Fruit fly (Drosophila melanogaster) whole organism, wandering third instar larva: ENCODE results near the gene ppk18.

Source experiments
- Abd-B ChIP-seq: fragments of >200 bp; optimal IDR thresholded peaks from 2 replicates; lab custom pipeline; 2017; ENCODE audit warnings: missing biosample characterization, missing genetic modification characterization
- CG32264 ChIP-seq: fragments of 200-800 bp; sonication (Bioruptor generic); optimal IDR thresholded peaks from 2 replicates; lab custom pipeline; 2016; ENCODE audit warnings: missing biosample characterization, missing genetic modification characterization
- CG9705 ChIP-seq: fragments of 200-800 bp; sonication (Bioruptor generic); optimal IDR thresholded peaks from 2 replicates; lab custom pipeline; 2018; ENCODE audit warnings: missing biosample characterization, mild to moderate bottlenecking, missing genetic modification characterization
- CrebA ChIP-seq: fragments of 200-800 bp; sonication (Bioruptor generic); optimal IDR thresholded peaks from 2 replicates; lab custom pipeline; 2016; ENCODE audit warnings: missing biosample characterization, mild to moderate bottlenecking, missing genetic modification characterization, borderline replicate concordance
- Dfd ChIP-seq: fragments of >200 bp; optimal IDR thresholded peaks from 2 replicates; lab custom pipeline; 2017; ENCODE audit warnings: missing biosample characterization, missing genetic modification characterization
- Dif ChIP-seq: fragments of 200-275, 200-300 bp; sonication (Bioruptor generic); optimal IDR thresholded peaks from 2 replicates; lab custom pipeline; 2018; ENCODE audit warnings: missing biosample characterization, missing genetic modification characterization; ENCODE audit not compliant: partially characterized antibody
- GATAd ChIP-seq: sonication (Bioruptor generic); optimal IDR thresholded peaks from 2 replicates; lab custom pipeline; 2016; ENCODE audit warnings: missing biosample characterization, missing genetic modification characterization
- HLH106 ChIP-seq: fragments of 200-800 bp; optimal IDR thresholded peaks from 3 replicates; lab custom pipeline; 2019; ENCODE audit warnings: missing biosample characterization, mild to moderate bottlenecking, missing genetic modification characterization, moderate library complexity
- Hnf4 ChIP-seq: fragments of 200-800 bp; sonication (Bioruptor generic); optimal IDR thresholded peaks from 2 replicates; lab custom pipeline; 2016; ENCODE audit warnings: missing biosample characterization, mild to moderate bottlenecking, missing genetic modification characterization
- Hr78 ChIP-seq: fragments of >200 bp; optimal IDR thresholded peaks from 2 replicates; lab custom pipeline; 2017; ENCODE audit warnings: missing biosample characterization, missing genetic modification characterization
- Hr83 ChIP-seq: fragments of 200-300 bp; sonication (Bioruptor generic); optimal IDR thresholded peaks from 2 replicates; lab custom pipeline; 2016; ENCODE audit warnings: missing biosample characterization, mild to moderate bottlenecking, missing genetic modification characterization, moderate library complexity; ENCODE audit not compliant: poor library complexity, severe bottlenecking
- Jra ChIP-seq: sonication (Bioruptor generic); optimal IDR thresholded peaks from 2 replicates; lab custom pipeline; 2016; ENCODE audit warnings: missing biosample characterization, missing genetic modification characterization
- Mio ChIP-seq: sonication (Bioruptor generic); optimal IDR thresholded peaks from 2 replicates; lab custom pipeline; 2016; ENCODE audit warnings: missing biosample characterization, missing genetic modification characterization
- Myc ChIP-seq: fragments of >200 bp; optimal IDR thresholded peaks from 2 replicates; lab custom pipeline; 2017
- N ChIP-seq: fragments of >200 bp; optimal IDR thresholded peaks from 2 replicates; lab custom pipeline; 2018; ENCODE audit warnings: missing biosample characterization, missing external identifiers, missing genetic modification characterization
- OdsH ChIP-seq: fragments of 200-800 bp; sonication (Bioruptor generic); optimal IDR thresholded peaks from 2 replicates; lab custom pipeline; 2016; ENCODE audit warnings: missing biosample characterization, mild to moderate bottlenecking, missing genetic modification characterization
- Rel ChIP-seq, 2 experiments: fragments of 200-800 bp; sonication (Bioruptor generic) in 1 of 2; optimal IDR thresholded peaks; 2 replicates in 1 of 2; 3 replicates in 1 of 2; lab custom pipeline; 2016 to 2019; ENCODE audit warnings: mild to moderate bottlenecking in 2 of 2, missing biosample characterization in 2 of 2, missing genetic modification characterization in 2 of 2, moderate library complexity in 1 of 2
- Sp1 ChIP-seq: fragments of 200-800 bp; sonication (Bioruptor generic); optimal IDR thresholded peaks from 3 replicates; lab custom pipeline; 2019; ENCODE audit warnings: missing biosample characterization, mild to moderate bottlenecking, missing genetic modification characterization, moderate library complexity
- Vsx2 ChIP-seq: fragments of 200-300, 225-300 bp; sonication (Bioruptor generic); optimal IDR thresholded peaks from 2 replicates; lab custom pipeline; 2018; ENCODE audit warnings: missing biosample characterization, missing genetic modification characterization; ENCODE audit not compliant: partially characterized antibody
- br ChIP-seq: fragments of 200-800 bp; sonication (Bioruptor generic); optimal IDR thresholded peaks from 2 replicates; lab custom pipeline; 2016; ENCODE audit warnings: missing biosample characterization, missing genetic modification characterization
- brk ChIP-seq: fragments of 200-800 bp; sonication (Bioruptor generic); optimal IDR thresholded peaks from 2 replicates; lab custom pipeline; 2016; ENCODE audit warnings: missing biosample characterization, mild to moderate bottlenecking, missing genetic modification characterization
- dl ChIP-seq, 2 experiments: fragments of 175-275, 200-275 bp in 1 of 2; fragments of 200-275 bp in 1 of 2; sonication (Bioruptor generic); optimal IDR thresholded peaks; lab custom pipeline; 2018; ENCODE audit warnings: mild to moderate bottlenecking in 2 of 2, missing biosample characterization in 2 of 2, missing genetic modification characterization in 2 of 2, moderate library complexity in 2 of 2; ENCODE audit not compliant: partially characterized antibody in 2 of 2, insufficient read depth in 1 of 2
- dmrt93B ChIP-seq: fragments of 200-800 bp; sonication (Bioruptor generic); optimal IDR thresholded peaks from 2 replicates; lab custom pipeline; 2018; ENCODE audit warnings: missing biosample characterization, mild to moderate bottlenecking, missing genetic modification characterization
- dsf ChIP-seq: sonication (Bioruptor generic); optimal IDR thresholded peaks from 2 replicates; lab custom pipeline; 2016; ENCODE audit warnings: missing biosample characterization, missing genetic modification characterization, borderline replicate concordance
- ey ChIP-seq: fragments of 200-800 bp; sonication (Bioruptor generic); optimal IDR thresholded peaks from 2 replicates; lab custom pipeline; 2016; ENCODE audit warnings: missing biosample characterization, missing genetic modification characterization
- foxo ChIP-seq, 2 experiments: fragments of 200-800 bp; sonication (Bioruptor generic); optimal IDR thresholded peaks; 2 replicates in 1 of 2; 3 replicates in 1 of 2; lab custom pipeline; 2016 to 2017; ENCODE audit warnings: missing biosample characterization in 2 of 2, missing genetic modification characterization in 2 of 2
- fru ChIP-seq: fragments of 200-800 bp; sonication (Bioruptor generic); optimal IDR thresholded peaks from 3 replicates; lab custom pipeline; 2016; ENCODE audit warnings: missing biosample characterization, mild to moderate bottlenecking, missing genetic modification characterization
- h ChIP-seq: fragments of 200-800 bp; sonication (Bioruptor generic); optimal IDR thresholded peaks from 3 replicates; lab custom pipeline; 2016; ENCODE audit warnings: missing biosample characterization, mild to moderate bottlenecking, missing genetic modification characterization
- jim ChIP-seq: fragments of 175-275, 200-325 bp; sonication (Bioruptor generic); optimal IDR thresholded peaks from 2 replicates; lab custom pipeline; 2016; ENCODE audit warnings: missing biosample characterization, mild to moderate bottlenecking, missing genetic modification characterization
- lola ChIP-seq: fragments of >200 bp; optimal IDR thresholded peaks from 2 replicates; lab custom pipeline; 2017; ENCODE audit warnings: missing biosample characterization, missing genetic modification characterization
- pan ChIP-seq: fragments of >200 bp; optimal IDR thresholded peaks from 2 replicates; lab custom pipeline; 2017
- psq ChIP-seq: fragments of 200-800 bp; sonication (Bioruptor generic); optimal IDR thresholded peaks from 3 replicates; lab custom pipeline; 2017; ENCODE audit warnings: missing biosample characterization, mild to moderate bottlenecking, missing genetic modification characterization, moderate library complexity
- rgr ChIP-seq: fragments of 200-800 bp; sonication (Bioruptor generic); optimal IDR thresholded peaks from 3 replicates; lab custom pipeline; 2016; ENCODE audit warnings: missing biosample characterization, mild to moderate bottlenecking, missing genetic modification characterization
- sage ChIP-seq: fragments of 200-800 bp; sonication (Bioruptor generic); optimal IDR thresholded peaks from 2 replicates; lab custom pipeline; 2016; ENCODE audit warnings: missing biosample characterization, mild to moderate bottlenecking, missing genetic modification characterization
- sv ChIP-seq: fragments of 200-800 bp; sonication (Bioruptor generic); optimal IDR thresholded peaks from 3 replicates; lab custom pipeline; 2016; ENCODE audit warnings: missing biosample characterization, missing genetic modification characterization
- tai ChIP-seq: sonication (Bioruptor generic); optimal IDR thresholded peaks from 2 replicates; lab custom pipeline; 2016; ENCODE audit warnings: missing biosample characterization, missing genetic modification characterization
- usp ChIP-seq: fragments of >200 bp; optimal IDR thresholded peaks from 2 replicates; lab custom pipeline; 2017; ENCODE audit warnings: missing biosample characterization, missing genetic modification characterization
- woc ChIP-seq: sonication (Bioruptor generic); optimal IDR thresholded peaks from 2 replicates; lab custom pipeline; 2016; ENCODE audit warnings: missing biosample characterization, mild to moderate bottlenecking, missing genetic modification characterization

Gene ppk18

DNA sequence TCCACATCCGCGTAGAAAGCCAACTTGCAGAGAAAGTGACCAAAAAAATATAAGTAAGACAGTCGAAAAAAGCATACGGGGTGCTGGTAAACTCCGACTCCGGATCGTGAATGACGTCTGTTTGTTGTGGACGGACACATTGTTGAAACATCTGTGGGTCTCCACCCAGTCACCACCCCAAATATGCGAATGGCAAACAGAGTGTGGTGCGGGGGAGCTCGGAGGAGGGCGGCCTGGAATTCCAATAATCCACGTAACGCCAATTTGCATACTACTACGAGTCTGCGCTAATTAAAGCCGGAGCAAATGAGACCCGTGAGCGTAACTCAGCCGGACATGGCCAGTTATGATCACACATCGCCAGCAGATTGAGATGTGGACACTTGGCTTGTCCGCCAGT is 12.3 kb upstream of the ppk18 start:
- TF ChIP-seq h (GFP tag; lab: Kevin White, UChicago): peak; percentile 25
- no peak for TF ChIP-seq jim (GFP tag; lab: Kevin White, UChicago)
- TF ChIP-seq Hr83 (GFP tag; lab: Kevin White, UChicago): peak; percentile 67

DNA sequence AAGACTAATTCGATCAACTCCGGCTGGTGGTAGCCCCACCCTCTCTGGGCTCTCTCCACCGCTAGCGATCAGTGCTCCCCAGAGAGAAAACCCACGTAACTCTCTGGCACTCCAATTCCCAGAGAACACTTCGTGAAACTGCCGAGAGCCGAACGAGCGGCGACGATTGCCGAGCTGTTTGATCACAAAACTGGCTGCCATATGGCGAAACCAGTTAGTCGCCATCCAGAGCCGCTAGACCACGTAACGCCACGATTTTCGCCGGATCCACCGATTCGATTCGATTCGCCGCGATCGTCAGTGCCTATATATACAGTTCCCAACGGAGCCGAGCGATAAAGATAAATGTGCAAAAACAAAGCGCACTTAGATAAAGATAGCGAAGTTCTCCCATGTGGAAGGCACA is 11.4 kb upstream of the ppk18 start, which contains the start of gene IP3K1:
IP3K1 (plus strand) TSS at position 209 of the 406 bp plus-strand sequence.
- TF ChIP-seq Mio (GFP tag; lab: Kevin White, UChicago) (peak; percentile 18), pan (lab: Kevin White, UChicago) (no peak), foxo (GFP tag; optimal IDR thresholded peaks at IDR 0.05; lab: Kevin White, UChicago) (peak in 1 of 2 experiments; percentile 55), lola (GFP tag; lab: Kevin White, UChicago) (no peak), Dif (GFP tag; lab: Kevin White, UChicago) (peak; percentile 98), CG32264 (no peak), N (GFP tag; lab: Kevin White, UChicago) (no peak), woc (GFP tag; lab: Kevin White, UChicago) (no peak), Vsx2 (GFP tag; lab: Kevin White, UChicago) (peak; percentile 94), sage (GFP tag; lab: Kevin White, UChicago) (no peak), fru (GFP tag; lab: Kevin White, UChicago) (peak; percentile 54), OdsH (peak; percentile 51), dl (GFP tag; optimal IDR thresholded peaks at IDR 0.05; lab: Kevin White, UChicago; ENCODE audit: insufficient read depth in 1 of 2, partially characterized antibody in 2 of 2) (peak; percentile 97 to 98), brk (GFP tag; lab: Kevin White, UChicago) (no peak), sv (GFP tag; lab: Kevin White, UChicago) (no peak), ey (GFP tag; lab: Kevin White, UChicago) (no peak), br (peak; percentile 67), Sp1 (GFP tag; lab: Kevin White, UChicago) (peak; percentile 68), HLH106 (tag; lab: Kevin White, UChicago) (peak; percentile 18), Hnf4 (GFP tag; lab: Kevin White, UChicago) (peak; percentile 57), dsf (GFP tag; lab: Kevin White, UChicago) (no peak), dmrt93B (GFP tag; lab: Kevin White, UChicago) (no peak), Abd-B (no peak), Hr78 (no peak), GATAd (no peak), Hr83 (GFP tag; lab: Kevin White, UChicago) (peak; percentile 87), CrebA (GFP tag; lab: Kevin White, UChicago) (no peak), CG9705 (GFP tag; lab: Kevin White, UChicago) (no peak), rgr (GFP tag; lab: Kevin White, UChicago) (peak; percentile 57), Myc (lab: Kevin White, UChicago) (no peak), psq (GFP tag; lab: Kevin White, UChicago) (no peak), Jra (GFP tag; lab: Kevin White, UChicago) (peak; percentile 52), usp (GFP tag; lab: Kevin White, UChicago) (no peak), Dfd (GFP tag; lab: Kevin White, UChicago) (no peak), h (GFP tag; lab: Kevin White, UChicago) (peak; percentile 73), tai (no peak), jim (GFP tag; lab: Kevin White, UChicago) (no peak), Rel (GFP tag; optimal IDR thresholded peaks at IDR 0.05; lab: Kevin White, UChicago) (peak; percentile 64), Rel (tag; optimal IDR thresholded peaks at IDR 0.05; lab: Kevin White, UChicago) (peak; percentile 83)

- no peak for TF ChIP-seq Rel (GFP tag; optimal IDR thresholded peaks at IDR 0.05; lab: Kevin White, UChicago)
- TF ChIP-seq Rel (tag; optimal IDR thresholded peaks at IDR 0.05; lab: Kevin White, UChicago): peak; percentile 31
- TF ChIP-seq psq (GFP tag; lab: Kevin White, UChicago): no peak
These were observed 9.0 kb upstream of the ppk18 start for dm6 chr2L:9779754-9780153.
